Fruit fly (Drosophila melanogaster): ENCODE results near the gene CG12012.

Gene CG12012

DNA sequence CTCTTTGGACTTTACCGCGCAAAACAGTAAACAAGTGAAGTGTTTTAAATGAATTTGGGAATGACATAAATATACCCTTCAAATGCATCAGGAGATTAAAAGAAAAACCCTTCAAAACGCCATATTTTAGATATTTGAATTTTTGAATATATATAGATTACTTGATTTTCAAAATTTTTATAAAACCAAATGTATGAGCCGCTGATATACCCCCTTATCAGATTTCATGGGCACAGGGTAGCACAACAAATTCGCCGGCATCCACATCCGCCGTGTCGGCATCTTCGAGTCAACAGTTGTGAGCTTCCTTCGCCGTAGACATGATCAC is 1.4 kb downstream of the CG12012 start, which contains the start of gene Ids (continued):
- TF ChIP-seq Hr78 (GFP tag; optimal IDR thresholded peaks at IDR 0.05) (no peak), CG9705 (GFP tag; optimal IDR thresholded peaks at IDR 0.05) (no peak), sage (GFP tag; optimal IDR thresholded peaks at IDR 0.05) (peak; percentile 29), foxo (GFP tag; optimal IDR thresholded peaks at IDR 0.05) (peak; percentile 44 to 85), brk (GFP tag; optimal IDR thresholded peaks at IDR 0.05) (no peak)

DNA sequence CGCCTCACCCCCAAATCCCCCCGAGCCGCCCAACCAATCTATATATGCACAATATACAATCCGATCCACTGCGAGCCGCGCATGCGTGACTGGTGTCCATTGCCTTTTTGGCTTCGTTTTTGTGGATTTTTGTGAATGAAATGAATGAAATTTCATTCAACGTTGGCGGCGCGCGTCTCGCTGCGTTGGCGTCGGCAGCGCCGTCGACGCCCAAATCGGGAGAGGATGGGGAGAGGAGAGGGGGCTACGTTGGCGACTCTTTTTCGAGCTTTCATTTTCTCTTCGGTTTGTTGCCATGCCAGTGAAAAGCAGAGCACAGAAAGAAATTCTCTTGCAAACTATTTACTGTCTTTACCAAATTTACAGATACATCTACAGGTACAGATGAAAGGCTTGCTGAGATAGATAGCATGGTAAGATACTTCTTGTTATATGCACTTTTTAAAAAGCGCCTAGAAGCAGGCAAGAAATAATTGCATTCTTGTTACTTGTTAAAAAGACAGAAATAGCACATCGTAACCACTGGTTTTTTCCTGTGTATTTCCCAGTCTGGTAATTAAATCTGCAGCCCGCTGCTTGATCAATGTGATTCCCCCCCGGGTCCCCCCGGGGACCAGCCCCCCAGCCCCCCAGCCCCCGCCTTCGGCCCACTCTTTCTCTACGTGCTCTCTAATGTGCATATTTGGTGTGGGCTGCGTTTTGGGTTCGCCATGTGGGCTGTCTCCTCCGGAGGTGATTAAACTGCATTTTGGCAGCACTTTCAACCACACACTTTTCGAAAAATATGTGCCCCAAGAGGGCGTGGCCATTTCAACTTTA is 3.9 kb downstream of the CG12012 start:
- TF ChIP-seq Vsx2 (GFP tag; optimal IDR thresholded peaks at IDR 0.05; ENCODE audit: partially characterized antibody) (no peak), sage (GFP tag; optimal IDR thresholded peaks at IDR 0.05) (no peak), h (GFP tag; optimal IDR thresholded peaks at IDR 0.05) (peak; percentile 27), dl (GFP tag; optimal IDR thresholded peaks at IDR 0.05; ENCODE audit: insufficient read depth in 1 of 2, partially characterized antibody in 2 of 2) (no peak), pan (optimal IDR thresholded peaks at IDR 0.05) (no peak), sv (GFP tag; optimal IDR thresholded peaks at IDR 0.05) (no peak), lola (GFP tag; optimal IDR thresholded peaks at IDR 0.05) (no peak), Hr78 (GFP tag; optimal IDR thresholded peaks at IDR 0.05) (no peak), fru (GFP tag; optimal IDR thresholded peaks at IDR 0.05) (peak; percentile 14), CrebA (GFP tag; optimal IDR thresholded peaks at IDR 0.05; ENCODE audit: borderline replicate concordance) (no peak), GATAd (GFP tag; optimal IDR thresholded peaks at IDR 0.05) (no peak), psq (GFP tag; optimal IDR thresholded peaks at IDR 0.05) (peak; percentile 37), N (GFP tag; optimal IDR thresholded peaks at IDR 0.05) (peak; percentile 11), Hnf4 (GFP tag; optimal IDR thresholded peaks at IDR 0.05) (no peak), Mio (GFP tag; optimal IDR thresholded peaks at IDR 0.05) (no peak), Abd-B (GFP tag; optimal IDR thresholded peaks at IDR 0.05) (no peak), usp (GFP tag; optimal IDR thresholded peaks at IDR 0.05) (no peak), CG32264 (GFP tag; optimal IDR thresholded peaks at IDR 0.05) (no peak), Dfd (GFP tag; optimal IDR thresholded peaks at IDR 0.05) (no peak), woc (GFP tag; optimal IDR thresholded peaks at IDR 0.05) (no peak), ey (GFP tag; optimal IDR thresholded peaks at IDR 0.05) (no peak), OdsH (GFP tag; optimal IDR thresholded peaks at IDR 0.05) (peak; percentile 8), dsf (GFP tag; optimal IDR thresholded peaks at IDR 0.05; ENCODE audit: borderline replicate concordance) (no peak), brk (GFP tag; optimal IDR thresholded peaks at IDR 0.05) (no peak), br (GFP tag; optimal IDR thresholded peaks at IDR 0.05) (no peak), dmrt93B (GFP tag; optimal IDR thresholded peaks at IDR 0.05) (no peak), jim (GFP tag; optimal IDR thresholded peaks at IDR 0.05) (no peak), Myc (optimal IDR thresholded peaks at IDR 0.05) (no peak), Dif (GFP tag; optimal IDR thresholded peaks at IDR 0.05; ENCODE audit: partially characterized antibody) (no peak), Hr83 (GFP tag; optimal IDR thresholded peaks at IDR 0.05; ENCODE audit: poor library complexity, severe bottlenecking) (no peak), tai (GFP tag; optimal IDR thresholded peaks at IDR 0.05) (no peak), Rel (GFP tag; optimal IDR thresholded peaks at IDR 0.05) (no peak), Rel (tag; optimal IDR thresholded peaks at IDR 0.05) (no peak), Jra (GFP tag; optimal IDR thresholded peaks at IDR 0.05) (no peak), HLH106 (tag; optimal IDR thresholded peaks at IDR 0.05) (peak; percentile 25), CG9705 (GFP tag; optimal IDR thresholded peaks at IDR 0.05) (no peak), rgr (GFP tag; optimal IDR thresholded peaks at IDR 0.05) (peak; percentile 29), foxo (GFP tag; optimal IDR thresholded peaks at IDR 0.05) (peak in 1 of 2 experiments; percentile 9), Sp1 (GFP tag; optimal IDR thresholded peaks at IDR 0.05) (peak; percentile 32)
